Worm (Caenorhabditis elegans) whole organism, L2 larva: ENCODE results near the gene atad-3.

ENCODE experiments used
- F13H6.1 ChIP-seq: sonication (generic microtip); optimal IDR thresholded peaks from 2 replicates; lab custom pipeline; 2016; ENCODE audit warnings: missing genetic modification characterization, missing compliant biosample characterization
- Y55F3AM.14 ChIP-seq: fragments of 200-800 bp; sonication (Bioruptor generic); optimal IDR thresholded peaks from 2 replicates; lab custom pipeline; 2018; ENCODE audit warnings: mild to moderate bottlenecking, missing genetic modification characterization, missing compliant biosample characterization
- alr-1 ChIP-seq: fragments of 150-350 bp; optimal IDR thresholded peaks from 2 replicates; lab custom pipeline; 2014; ENCODE audit warnings: missing biosample characterization, missing genetic modification characterization
- blmp-1 ChIP-seq: sonication (generic microtip); optimal IDR thresholded peaks from 2 replicates; lab custom pipeline; 2017; ENCODE audit warnings: missing genetic modification characterization, mild to moderate bottlenecking, missing compliant biosample characterization, antibody characterized with exemption, moderate library complexity; ENCODE audit not compliant: insufficient read depth
- ceh-16 ChIP-seq: fragments of 150-350 bp; optimal IDR thresholded peaks from 2 replicates; lab custom pipeline; 2014; ENCODE audit warnings: missing biosample characterization, missing genetic modification characterization
- ceh-82 ChIP-seq: fragments of 150-350 bp; optimal IDR thresholded peaks from 2 replicates; lab custom pipeline; 2014; ENCODE audit warnings: missing biosample characterization, missing genetic modification characterization
- dmd-4 ChIP-seq: sonication (generic microtip); optimal IDR thresholded peaks from 2 replicates; lab custom pipeline; 2017; ENCODE audit warnings: missing biosample characterization, missing genetic modification characterization
- elt-3 ChIP-seq: sonication (generic microtip); optimal IDR thresholded peaks from 2 replicates; lab custom pipeline; 2017; ENCODE audit warnings: missing biosample characterization, missing genetic modification characterization
- fos-1 ChIP-seq: fragments of 150-350 bp; optimal IDR thresholded peaks from 2 replicates; lab custom pipeline; 2014; ENCODE audit warnings: missing biosample characterization, missing genetic modification characterization
- gmeb-1 ChIP-seq: fragments of 150-350 bp; optimal IDR thresholded peaks from 2 replicates; lab custom pipeline; 2014; ENCODE audit warnings: missing biosample characterization, missing genetic modification characterization
- lsy-2 ChIP-seq, 2 experiments: fragments of 150-350 bp in 1 of 2; sonication (generic microtip) in 1 of 2; optimal IDR thresholded peaks; 2 replicates each; lab custom pipeline; 2014 to 2017; ENCODE audit warnings: missing biosample characterization in 2 of 2, missing genetic modification characterization in 2 of 2
- mab-5 ChIP-seq: fragments of 150-350 bp; optimal IDR thresholded peaks from 2 replicates; lab custom pipeline; 2014; ENCODE audit warnings: missing biosample characterization, missing genetic modification characterization
- mbf-1 ChIP-seq: sonication (generic microtip); optimal IDR thresholded peaks from 2 replicates; lab custom pipeline; 2017; ENCODE audit warnings: missing biosample characterization, missing genetic modification characterization
- mdl-1 ChIP-seq, 2 experiments: fragments of 150-350 bp in 1 of 2; sonication (generic microtip) in 1 of 2; optimal IDR thresholded peaks; 2 replicates each; lab custom pipeline; 2017; ENCODE audit warnings: missing biosample characterization in 2 of 2, missing genetic modification characterization in 2 of 2
- nhr-11 ChIP-seq: fragments of 150-350 bp; optimal IDR thresholded peaks from 2 replicates; lab custom pipeline; 2014; ENCODE audit warnings: missing biosample characterization, missing genetic modification characterization
- nhr-12 ChIP-seq: fragments of 150-350 bp; optimal IDR thresholded peaks from 2 replicates; lab custom pipeline; 2014; ENCODE audit warnings: missing biosample characterization, missing genetic modification characterization
- nhr-129 ChIP-seq: fragments of 150-350 bp; optimal IDR thresholded peaks from 2 replicates; lab custom pipeline; 2014; ENCODE audit warnings: missing biosample characterization, missing genetic modification characterization
- nhr-21 ChIP-seq: fragments of 150-350 bp; optimal IDR thresholded peaks from 2 replicates; lab custom pipeline; 2014; ENCODE audit warnings: missing biosample characterization, missing genetic modification characterization
- nhr-23 ChIP-seq: fragments of 150-350 bp; optimal IDR thresholded peaks from 2 replicates; lab custom pipeline; 2014; ENCODE audit warnings: missing biosample characterization, missing genetic modification reagents, missing genetic modification characterization
- nhr-237 ChIP-seq: fragments of 150-350 bp; optimal IDR thresholded peaks from 2 replicates; lab custom pipeline; 2014; ENCODE audit warnings: missing biosample characterization, missing genetic modification characterization
- nhr-25 ChIP-seq: fragments of 150-350 bp; sonication (generic microtip); optimal IDR thresholded peaks from 3 replicates; lab custom pipeline; 2014; ENCODE audit warnings: missing biosample characterization, missing genetic modification characterization
- nhr-77 ChIP-seq: fragments of 150-350 bp; optimal IDR thresholded peaks from 2 replicates; lab custom pipeline; 2014; ENCODE audit warnings: missing biosample characterization, missing genetic modification characterization
- peb-1 ChIP-seq: fragments of 150-350 bp; optimal IDR thresholded peaks from 2 replicates; lab custom pipeline; 2014; ENCODE audit warnings: missing biosample characterization, missing genetic modification characterization
- sem-4 ChIP-seq: fragments of 150-350 bp; optimal IDR thresholded peaks from 2 replicates; lab custom pipeline; 2014; ENCODE audit warnings: missing biosample characterization, missing genetic modification reagents, missing genetic modification characterization
- sma-3 ChIP-seq: sonication (generic microtip); optimal IDR thresholded peaks from 2 replicates; lab custom pipeline; 2016; ENCODE audit warnings: missing genetic modification reagents, missing genetic modification characterization, missing compliant biosample characterization
- sma-9 ChIP-seq, 2 experiments: fragments of 150-350 bp in 1 of 2; sonication (generic microtip) in 1 of 2; optimal IDR thresholded peaks; 2 replicates each; lab custom pipeline; 2014 to 2016; ENCODE audit warnings: missing genetic modification characterization in 2 of 2, mild to moderate bottlenecking in 1 of 2, missing biosample characterization in 1 of 2, missing compliant biosample characterization in 1 of 2, missing genetic modification reagents in 1 of 2, moderate library complexity in 1 of 2
- snpc-4 ChIP-seq: fragments of 150-350 bp; optimal IDR thresholded peaks from 2 replicates; lab custom pipeline; 2014; ENCODE audit warnings: missing biosample characterization, missing genetic modification characterization
- unc-39 ChIP-seq: fragments of 150-350 bp; optimal IDR thresholded peaks from 2 replicates; lab custom pipeline; 2014; ENCODE audit warnings: missing biosample characterization, missing genetic modification characterization
- unc-55 ChIP-seq: fragments of 150-350 bp; sonication (generic microtip); optimal IDR thresholded peaks from 3 replicates; lab custom pipeline; 2014; ENCODE audit warnings: missing biosample characterization, missing genetic modification reagents, missing genetic modification characterization
- unc-62 ChIP-seq: fragments of 150-350 bp; optimal IDR thresholded peaks from 2 replicates; lab custom pipeline; 2014; ENCODE audit warnings: missing biosample characterization, missing genetic modification reagents, missing genetic modification characterization
- zag-1 ChIP-seq: fragments of 150-350 bp; optimal IDR thresholded peaks from 2 replicates; lab custom pipeline; 2014; ENCODE audit warnings: missing biosample characterization, missing genetic modification characterization
- ztf-1 ChIP-seq: fragments of 200-800 bp; sonication (Bioruptor generic); conservative IDR thresholded peaks from 2 replicates; pipeline ENCODE4 v1.3.6; 2022; ENCODE audit warnings: missing genetic modification characterization, missing compliant biosample characterization
- ztf-11 ChIP-seq: sonication (generic microtip); optimal IDR thresholded peaks from 2 replicates; lab custom pipeline; 2017; ENCODE audit warnings: missing biosample characterization, missing genetic modification characterization
- ztf-4 ChIP-seq: fragments of 150-350 bp; optimal IDR thresholded peaks from 2 replicates; lab custom pipeline; 2014; ENCODE audit warnings: missing biosample characterization, missing genetic modification characterization

Gene atad-3

ce11 chrII:10279561-10279960 lies 30.8 kb downstream of the atad-3 start, which contains the start of gene ZK971.1:
Gene ZK971.1, minus strand, starts transcription at chrII:10279661.
- TF ChIP-seq nhr-11 (tag; lab: Kevin White, UChicago) (no peak), ceh-82 (tag; lab: Kevin White, UChicago) (no peak), mab-5 (no peak), elt-3 (tag; lab: Kevin White, UChicago) (no peak), sma-3 (GFP tag; lab: Kevin White, UChicago) (no peak), nhr-21 (tag; lab: Kevin White, UChicago) (no peak), zag-1 (tag; lab: Kevin White, UChicago) (no peak), F13H6.1 (tag; lab: Kevin White, UChicago) (no peak), unc-55 (GFP tag; lab: Kevin White, UChicago) (no peak), gmeb-1 (no peak), blmp-1 (tag; lab: Kevin White, UChicago) (no peak), mbf-1 (no peak), ceh-16 (tag; lab: Kevin White, UChicago) (no peak), snpc-4 (tag; lab: Kevin White, UChicago) (no peak), fos-1 (tag; lab: Kevin White, UChicago) (no peak)

- peak; percentile 3 for TF ChIP-seq fos-1 (tag; lab: Kevin White, UChicago)
- no peak for TF ChIP-seq mdl-1 (tag; optimal IDR thresholded peaks at IDR 0.05; lab: Kevin White, UChicago)
- TF ChIP-seq, all 48 proteins: peak for 1
These were observed 32.9 kb downstream of the atad-3 start for ce11 chrII:10281674-10282073.

ce11 chrII:10283145-10283544 lies 34.4 kb downstream of the atad-3 start:
- TF ChIP-seq lsy-2 (tag; optimal IDR thresholded peaks at IDR 0.05; lab: Kevin White, UChicago) (no peak), gmeb-1 (no peak), nhr-237 (tag; lab: Kevin White, UChicago) (no peak), nhr-77 (tag; lab: Kevin White, UChicago) (no peak), peb-1 (tag; lab: Kevin White, UChicago) (no peak), ztf-11 (tag; lab: Kevin White, UChicago) (no peak), blmp-1 (tag; lab: Kevin White, UChicago) (no peak), unc-55 (GFP tag; lab: Kevin White, UChicago) (no peak), nhr-25 (tag; lab: Kevin White, UChicago) (no peak), dmd-4 (tag; lab: Kevin White, UChicago) (no peak), nhr-12 (tag; lab: Kevin White, UChicago) (no peak), sma-9 (GFP tag; optimal IDR thresholded peaks at IDR 0.05; lab: Kevin White, UChicago) (no peak), sma-9 (tag; optimal IDR thresholded peaks at IDR 0.05; lab: Kevin White, UChicago) (no peak), sma-3 (GFP tag; lab: Kevin White, UChicago) (no peak), ceh-16 (tag; lab: Kevin White, UChicago) (no peak), nhr-129 (tag; lab: Kevin White, UChicago) (no peak)

- TF ChIP-seq alr-1 (tag; lab: Kevin White, UChicago), result no peak
- no peak for TF ChIP-seq nhr-237 (tag; lab: Kevin White, UChicago)
- TF ChIP-seq Y55F3AM.14 (GFP tag; lab: Kevin White, UChicago), result no peak
- TF ChIP-seq nhr-129 (tag; lab: Kevin White, UChicago), result no peak
- TF ChIP-seq zag-1 (tag; lab: Kevin White, UChicago), result no peak
- peak in 1 of 2 experiments; percentile 3 for TF ChIP-seq lsy-2 (tag; optimal IDR thresholded peaks at IDR 0.05; lab: Kevin White, UChicago)
- no peak for TF ChIP-seq dmd-4 (tag; lab: Kevin White, UChicago)
- no peak for TF ChIP-seq sem-4 (tag; lab: Kevin White, UChicago)
- no peak for TF ChIP-seq ztf-4 (tag; lab: Kevin White, UChicago)
These were observed 36.2 kb downstream of the atad-3 start for ce11 chrII:10284991-10285390.

- peak; percentile 22 for TF ChIP-seq fos-1 (tag; lab: Kevin White, UChicago)
- no peak for TF ChIP-seq unc-62 (GFP tag; lab: Kevin White, UChicago)
- TF ChIP-seq nhr-129 (tag; lab: Kevin White, UChicago), result peak; percentile 79
- no peak for TF ChIP-seq nhr-12 (tag; lab: Kevin White, UChicago)
- peak; percentile 16 for TF ChIP-seq F13H6.1 (tag; lab: Kevin White, UChicago)
- TF ChIP-seq ztf-1 (GFP tag; lab: Robert Waterston, UW), result no peak
- peak in 1 of 2 experiments; percentile 32 for TF ChIP-seq lsy-2 (tag; optimal IDR thresholded peaks at IDR 0.05; lab: Kevin White, UChicago)
- TF ChIP-seq peb-1 (tag; lab: Kevin White, UChicago), result no peak
- TF ChIP-seq unc-39 (tag; lab: Kevin White, UChicago), result no peak
- TF ChIP-seq nhr-21 (tag; lab: Kevin White, UChicago), result peak; percentile 16
- TF ChIP-seq nhr-23 (tag; lab: Kevin White, UChicago), result no peak
These were observed 40.1 kb downstream of the atad-3 start for ce11 chrII:10288926-10289325.
